Comparison of ENCODE assay signal across 3 worm cellular contexts in the genomic region with DNA sequence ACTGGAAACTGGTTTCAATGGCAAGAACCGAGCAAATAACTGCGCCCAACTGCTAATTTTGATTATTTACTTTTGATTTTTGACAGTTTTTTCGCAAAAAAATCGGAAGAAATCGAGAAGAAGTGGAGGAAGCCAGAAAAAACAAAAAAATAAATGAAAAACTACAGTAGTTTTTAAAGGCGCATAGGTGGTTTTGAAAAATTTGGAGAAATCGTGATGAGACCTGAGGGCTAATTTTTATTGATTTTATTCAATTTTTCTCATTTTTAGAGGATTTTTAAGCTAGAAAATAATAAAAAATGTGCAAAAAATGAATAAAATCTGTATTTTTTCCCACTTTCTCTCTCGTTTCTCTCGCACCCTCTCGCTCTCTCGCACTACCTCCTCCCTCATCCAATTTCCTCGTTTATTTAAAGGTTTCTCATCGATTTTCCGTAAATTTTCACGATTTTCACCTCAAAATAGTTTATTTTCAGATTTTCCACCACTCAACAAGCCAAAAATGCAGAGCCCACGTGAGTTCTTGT.
A peak's percentile ranks its signal among the peaks of the same experiment; 100 is the strongest.
TF ChIP-seq lines count a peak whose summit lies in the region.

A gene (plus strand): TSS at position 477 of the 527 bp plus-strand sequence.

TF ChIP-seq in whole organism, L3 larva, 47 proteins besides CTCF, POLR2A, EP300 and RAD21:
- no peak for TF ChIP-seq ceh-28 (tag; optimal IDR thresholded peaks at IDR 0.05; lab: Kevin White, UChicago)
- TF ChIP-seq ceh-9 (tag; optimal IDR thresholded peaks at IDR 0.05; lab: Kevin White, UChicago): no peak
- TF ChIP-seq hmg-11 (tag; optimal IDR thresholded peaks at IDR 0.05; lab: Kevin White, UChicago): peak; percentile 25

TF ChIP-seq in whole organism, mixed stage, embryonic, 35 proteins besides CTCF, POLR2A, EP300 and RAD21:
- TF ChIP-seq zip-8 (tag; optimal IDR thresholded peaks at IDR 0.05; lab: Kevin White, UChicago) (no peak), ces-1 (GFP tag; optimal IDR thresholded peaks at IDR 0.05; lab: Kevin White, UChicago) (peak; percentile 41)

TF ChIP-seq in whole organism, young adult, 124 proteins besides CTCF, POLR2A, EP300 and RAD21:
- TF ChIP-seq madf-6 (GFP tag; IDR thresholded peaks at IDR 0.05; lab: Robert Waterston, UW) (0 out of 2 replicates have a peak, but pooled peaks have one; percentile 6), madf-10 (tag; optimal IDR thresholded peaks at IDR 0.05; lab: Kevin White, UChicago) (no peak), ceh-100 (GFP tag; IDR thresholded peaks at IDR 0.05; lab: Robert Waterston, UW) (no peak), xnd-1 (tag; optimal IDR thresholded peaks at IDR 0.05; lab: Kevin White, UChicago) (peak; percentile 7), F33H1.4 (GFP tag; IDR thresholded peaks at IDR 0.05; lab: Robert Waterston, UW) (peak; percentile 66), lsl-1 (GFP tag; optimal IDR thresholded peaks at IDR 0.05; lab: Kevin White, UChicago) (peak; percentile 63), B0035.1 (tag; optimal IDR thresholded peaks at IDR 0.05; lab: Kevin White, UChicago) (no peak), efl-1 (GFP tag; optimal IDR thresholded peaks at IDR 0.05; lab: Kevin White, UChicago) (peak; percentile 10)
